Fruit fly (Drosophila melanogaster) whole organism, embryonic: ENCODE results near the gene CG13127.
A peak's percentile ranks its signal among the peaks of the same experiment; 100 is the strongest.

Experiments used
- Asciz ChIP-seq: fragments of 200-800 bp; sonication (Bioruptor generic); optimal IDR thresholded peaks from 2 replicates; lab custom pipeline; 2017; ENCODE audit warnings: missing biosample characterization, mild to moderate bottlenecking, missing genetic modification characterization, missing genetic modification reagents
- C15 ChIP-seq: fragments of 200-800 bp; sonication (Bioruptor generic); IDR thresholded peaks from 3 replicates; pipeline ENCODE4 v1.3.6; 2022; ENCODE audit warnings: missing biosample characterization, missing genetic modification characterization
- CG10274 ChIP-seq: fragments of 200-800 bp; sonication (Bioruptor generic); optimal IDR thresholded peaks from 3 replicates; lab custom pipeline; 2017; ENCODE audit warnings: missing biosample characterization, mild to moderate bottlenecking, missing genetic modification characterization
- CG10321 ChIP-seq: fragments of 200-800 bp; sonication (Bioruptor generic); IDR thresholded peaks from 2 replicates; pipeline ENCODE4 v1.3.6; 2022; ENCODE audit warnings: missing biosample characterization, missing genetic modification characterization
- CG10543 ChIP-seq: fragments of 200-800 bp; sonication (Bioruptor generic); optimal IDR thresholded peaks from 3 replicates; lab custom pipeline; 2017; ENCODE audit warnings: missing biosample characterization, mild to moderate bottlenecking, missing genetic modification characterization, moderate library complexity
- CG11398 ChIP-seq: fragments of 200-800 bp; sonication (Bioruptor generic); optimal IDR thresholded peaks from 2 replicates; lab custom pipeline; 2016; ENCODE audit warnings: missing biosample characterization, missing genetic modification characterization
- CG12071 ChIP-seq: fragments of 200-800 bp; sonication (Bioruptor generic); optimal IDR thresholded peaks from 3 replicates; lab custom pipeline; 2018; ENCODE audit warnings: missing biosample characterization, mild to moderate bottlenecking, missing genetic modification characterization
- CG12299 ChIP-seq: fragments of 200-800 bp; sonication (Bioruptor generic); optimal IDR thresholded peaks from 2 replicates; lab custom pipeline; 2018; ENCODE audit warnings: missing biosample characterization, mild to moderate bottlenecking, missing genetic modification characterization
- CG12942 ChIP-seq: fragments of 200-800 bp; sonication (Bioruptor generic); optimal IDR thresholded peaks from 3 replicates; lab custom pipeline; 2016; ENCODE audit warnings: missing biosample characterization, missing genetic modification characterization
- CG17328 ChIP-seq: fragments of 200-800 bp; sonication (Bioruptor generic); IDR thresholded peaks from 2 replicates; pipeline ENCODE4 v1.3.6; 2022; ENCODE audit warnings: missing biosample characterization, missing genetic modification characterization
- CG17802 ChIP-seq: fragments of 200-800 bp; sonication (Bioruptor generic); optimal IDR thresholded peaks from 2 replicates; lab custom pipeline; 2018; ENCODE audit warnings: missing biosample characterization, mild to moderate bottlenecking, missing genetic modification characterization, moderate library complexity
- CG18011 ChIP-seq: fragments of 200-800 bp; sonication (Bioruptor generic); optimal IDR thresholded peaks from 2 replicates; lab custom pipeline; 2017; ENCODE audit warnings: missing biosample characterization, missing genetic modification characterization, mild to moderate bottlenecking, moderate library complexity, missing genotype
- CG3838 ChIP-seq: fragments of 200-800 bp; sonication (Bioruptor generic); optimal IDR thresholded peaks from 3 replicates; lab custom pipeline; 2016; ENCODE audit warnings: missing biosample characterization, missing genetic modification characterization
- CG3847 ChIP-seq: fragments of 200-800 bp; sonication (Bioruptor generic); IDR thresholded peaks from 2 replicates; pipeline ENCODE4 v1.3.6; 2022; ENCODE audit warnings: missing biosample characterization, missing genetic modification characterization
- CG4282 ChIP-seq: fragments of 200-800 bp; sonication (Bioruptor generic); optimal IDR thresholded peaks from 2 replicates; lab custom pipeline; 2016; ENCODE audit warnings: missing biosample characterization, missing genetic modification characterization
- CG4424 ChIP-seq: fragments of 200-800 bp; sonication (Bioruptor generic); optimal IDR thresholded peaks from 3 replicates; lab custom pipeline; 2016; ENCODE audit warnings: missing biosample characterization, missing genetic modification characterization
- CG5953 ChIP-seq: fragments of 200-800 bp; sonication (Bioruptor generic); IDR thresholded peaks from 2 replicates; pipeline ENCODE4 v1.3.6; 2022; ENCODE audit warnings: missing biosample characterization, missing genetic modification characterization
- CG7271 ChIP-seq: fragments of 200-800 bp; sonication (Bioruptor generic); optimal IDR thresholded peaks from 2 replicates; lab custom pipeline; 2018; ENCODE audit warnings: missing biosample characterization, mild to moderate bottlenecking, missing genetic modification characterization, moderate library complexity
- CG9876 ChIP-seq: fragments of 200-800 bp; sonication (Bioruptor generic); optimal IDR thresholded peaks from 2 replicates; lab custom pipeline; 2016; ENCODE audit warnings: missing biosample characterization, missing genetic modification characterization
- CTCF ChIP-seq: fragments of 200-800 bp; sonication (Bioruptor generic); optimal IDR thresholded peaks from 2 replicates; lab custom pipeline; 2017; ENCODE audit warnings: missing biosample characterization, mild to moderate bottlenecking, missing genetic modification characterization, moderate library complexity
- Chrac-16 ChIP-seq: fragments of 200-800 bp; sonication (Bioruptor generic); optimal IDR thresholded peaks from 3 replicates; lab custom pipeline; 2016; ENCODE audit warnings: missing biosample characterization, missing genetic modification characterization
- Deaf1 ChIP-seq: fragments of 200-800 bp; optimal IDR thresholded peaks from 3 replicates; lab custom pipeline; 2019; ENCODE audit warnings: missing biosample characterization, mild to moderate bottlenecking, missing genetic modification characterization, moderate library complexity
- Eip74EF ChIP-seq, 2 experiments: fragments of 200-800 bp in 1 of 2; fragments of >200 bp in 1 of 2; sonication (Bioruptor generic) in 1 of 2; optimal IDR thresholded peaks; 2 replicates each; lab custom pipeline; 2017 to 2019; ENCODE audit warnings: missing biosample characterization in 2 of 2, missing genetic modification characterization in 2 of 2, mild to moderate bottlenecking in 1 of 2, moderate library complexity in 1 of 2
- H2.0 ChIP-seq: fragments of 200-800 bp; sonication (Bioruptor generic); IDR thresholded peaks from 2 replicates; pipeline ENCODE4 v1.3.6; 2022; ENCODE audit warnings: missing biosample characterization, missing genetic modification characterization
- Kr ChIP-seq: fragments of 200-800 bp; sonication (Bioruptor generic); optimal IDR thresholded peaks from 2 replicates; lab custom pipeline; 2017; ENCODE audit warnings: missing biosample characterization, mild to moderate bottlenecking, missing genetic modification characterization
- MTF-1 ChIP-seq: fragments of 200-800 bp; sonication (Bioruptor generic); optimal IDR thresholded peaks from 2 replicates; lab custom pipeline; 2018; ENCODE audit warnings: missing biosample characterization, mild to moderate bottlenecking, missing genetic modification characterization, borderline replicate concordance
- Ptx1 ChIP-seq: fragments of 200-800 bp; sonication (Bioruptor generic); IDR thresholded peaks from 2 replicates; pipeline ENCODE4 v1.3.6; 2022; ENCODE audit warnings: missing biosample characterization, missing genetic modification characterization
- TFAM ChIP-seq: fragments of 200-800 bp; sonication (Bioruptor generic); optimal IDR thresholded peaks from 2 replicates; lab custom pipeline; 2017; ENCODE audit warnings: missing biosample characterization, missing genetic modification characterization, inconsistent platforms
- Vsx1 ChIP-seq: fragments of 200-800 bp; sonication (Bioruptor generic); optimal IDR thresholded peaks from 2 replicates; lab custom pipeline; 2017; ENCODE audit warnings: missing biosample characterization, mild to moderate bottlenecking, missing genetic modification characterization, missing genetic modification reagents
- aop ChIP-seq: fragments of 200-800 bp; sonication (Bioruptor generic); IDR thresholded peaks from 2 replicates; pipeline ENCODE4 v1.3.6; 2022; ENCODE audit warnings: missing biosample characterization, missing genetic modification characterization
- ase ChIP-seq: fragments of 200-800 bp; sonication (Bioruptor generic); IDR thresholded peaks from 3 replicates; pipeline ENCODE4 v1.3.6; 2022; ENCODE audit warnings: missing biosample characterization, missing genetic modification characterization
- ato ChIP-seq: fragments of 200-800 bp; sonication (Bioruptor generic); IDR thresholded peaks from 2 replicates; pipeline ENCODE4 v1.3.6; 2022; ENCODE audit warnings: missing biosample characterization, missing genetic modification characterization; ENCODE audit not compliant: partially characterized antibody
- bbx ChIP-seq: fragments of 200-800 bp; sonication (Bioruptor generic); IDR thresholded peaks from 2 replicates; pipeline ENCODE4 v1.3.6; 2022; ENCODE audit warnings: missing biosample characterization, missing genetic modification characterization; ENCODE audit not compliant: partially characterized antibody
- bcd ChIP-seq: fragments of 200-800 bp; sonication (Bioruptor generic); optimal IDR thresholded peaks from 2 replicates; lab custom pipeline; 2017; ENCODE audit warnings: missing biosample characterization, mild to moderate bottlenecking, missing genetic modification characterization
- cas ChIP-seq: fragments of 200-800 bp; sonication (Bioruptor generic); IDR thresholded peaks from 2 replicates; pipeline ENCODE4 v1.3.6; 2022; ENCODE audit warnings: missing biosample characterization, missing genetic modification characterization
- dan ChIP-seq: fragments of 200-800 bp; sonication (Bioruptor generic); IDR thresholded peaks from 2 replicates; pipeline ENCODE4 v1.3.6; 2022; ENCODE audit warnings: missing biosample characterization, missing genetic modification characterization
- dmrt99B ChIP-seq: fragments of 200-800 bp; sonication (Bioruptor generic); optimal IDR thresholded peaks from 2 replicates; lab custom pipeline; 2018; ENCODE audit warnings: missing biosample characterization, mild to moderate bottlenecking, missing genetic modification characterization, moderate library complexity
- exex ChIP-seq: fragments of 200-800 bp; sonication (Bioruptor generic); optimal IDR thresholded peaks from 4 replicates; lab custom pipeline; 2018; ENCODE audit warnings: missing biosample characterization, mild to moderate bottlenecking, missing genetic modification characterization, moderate library complexity
- gce ChIP-seq: fragments of 200-800 bp; sonication (Bioruptor generic); IDR thresholded peaks from 3 replicates; pipeline ENCODE4 v1.3.6; 2022; ENCODE audit warnings: missing biosample characterization, missing genetic modification characterization
- gt ChIP-seq: fragments of 200-800 bp; sonication (Bioruptor generic); IDR thresholded peaks from 2 replicates; pipeline ENCODE4 v1.3.6; 2022; ENCODE audit warnings: missing biosample characterization, missing genetic modification characterization
- jumu ChIP-seq: fragments of 200-800 bp; sonication (Bioruptor generic); optimal IDR thresholded peaks from 3 replicates; lab custom pipeline; 2016; ENCODE audit warnings: missing biosample characterization, missing genetic modification characterization
- pita ChIP-seq: fragments of 200-800 bp; sonication (Bioruptor generic); optimal IDR thresholded peaks from 2 replicates; lab custom pipeline; 2017; ENCODE audit warnings: missing biosample characterization, mild to moderate bottlenecking, missing genetic modification characterization
- repo ChIP-seq: fragments of 200-800 bp; sonication (Bioruptor generic); optimal IDR thresholded peaks from 2 replicates; lab custom pipeline; 2016; ENCODE audit warnings: missing biosample characterization, missing genetic modification characterization
- rib ChIP-seq: fragments of 200-800 bp; sonication (Bioruptor generic); IDR thresholded peaks from 2 replicates; pipeline ENCODE4 v1.3.6; 2022; ENCODE audit warnings: missing biosample characterization, missing genetic modification characterization
- salm ChIP-seq: fragments of 200-800 bp; sonication (Bioruptor generic); optimal IDR thresholded peaks from 2 replicates; lab custom pipeline; 2018; ENCODE audit warnings: missing biosample characterization, mild to moderate bottlenecking, missing genetic modification characterization
- scrt ChIP-seq: fragments of 200-800 bp; sonication (Bioruptor generic); optimal IDR thresholded peaks from 2 replicates; lab custom pipeline; 2018; ENCODE audit warnings: missing biosample characterization, mild to moderate bottlenecking, missing genetic modification characterization, moderate library complexity
- slou ChIP-seq: fragments of 200-800 bp; sonication (Bioruptor generic); optimal IDR thresholded peaks from 3 replicates; lab custom pipeline; 2016; ENCODE audit warnings: missing biosample characterization, missing genetic modification characterization
- sna ChIP-seq: fragments of 200-800 bp; sonication (Bioruptor generic); IDR thresholded peaks from 2 replicates; pipeline ENCODE4 v1.3.6; 2022; ENCODE audit warnings: missing biosample characterization, missing genetic modification characterization; ENCODE audit not compliant: partially characterized antibody
- zen ChIP-seq: fragments of 200-800 bp; sonication (Bioruptor generic); optimal IDR thresholded peaks from 3 replicates; lab custom pipeline; 2018; ENCODE audit warnings: missing biosample characterization, mild to moderate bottlenecking, missing genetic modification characterization, moderate library complexity

Gene CG13127

dm6 chr2L:9986402-9987350 lies 39.8 kb upstream of the CG13127 start (continued):
- TF ChIP-seq slou (GFP tag; lab: Kevin White, UChicago) (no peak), zen (tag; lab: Kevin White, UChicago) (no peak), Chrac-16 (GFP tag; lab: Kevin White, UChicago) (peak; percentile 41), CG3847 (GFP tag; lab: Robert Waterston, UW) (peak; percentile 32; the same call in 1 of the 2 replicates), MTF-1 (GFP tag; lab: Kevin White, UChicago) (no peak), salm (tag; lab: Kevin White, UChicago) (no peak), CG12299 (no peak), repo (GFP tag; lab: Kevin White, UChicago) (no peak), ato (no peak), ase (GFP tag; lab: Robert Waterston, UW) (peak; percentile 76; the same call in 1 of the 3 replicates), CG10274 (no peak), dan (GFP tag; lab: Robert Waterston, UW) (no peak), CG18011 (GFP tag; lab: Kevin White, UChicago) (no peak), CG9876 (GFP tag; lab: Kevin White, UChicago) (no peak), C15 (GFP tag; lab: Robert Waterston, UW) (no peak), CG12942 (GFP tag; lab: Kevin White, UChicago) (peak; percentile 1), CG3838 (GFP tag; lab: Kevin White, UChicago) (no peak), CG17328 (GFP tag; lab: Robert Waterston, UW) (peak; percentile 73), H2.0 (GFP tag; lab: Robert Waterston, UW) (0 out of 2 replicates have a peak, but pooled peaks have one; percentile 48), CG10321 (no peak), CG4282 (GFP tag; lab: Kevin White, UChicago) (no peak), CG10543 (GFP tag; lab: Kevin White, UChicago) (no peak), gce (GFP tag; lab: Robert Waterston, UW) (peak; percentile 77; the same call in 2 of the 3 replicates), gt (GFP tag; lab: Robert Waterston, UW) (no peak; the same call in 1 of the 2 replicates), Asciz (peak; percentile 43), Vsx1 (GFP tag; lab: Kevin White, UChicago) (no peak), scrt (GFP tag; lab: Kevin White, UChicago) (no peak), rib (no peak), sna (GFP tag; lab: Robert Waterston, UW) (no peak), CG17802 (tag; lab: Kevin White, UChicago) (peak; percentile 55), CG12071 (GFP tag; lab: Kevin White, UChicago) (peak; percentile 41), TFAM (GFP tag; lab: Kevin White, UChicago) (no peak), dmrt99B (tag; lab: Kevin White, UChicago) (peak; percentile 71), CG11398 (GFP tag; lab: Kevin White, UChicago) (no peak), bcd (GFP tag; lab: Kevin White, UChicago) (peak; percentile 47), CG7271 (no peak), CTCF (GFP tag; lab: Kevin White, UChicago) (no peak), Deaf1 (tag; lab: Kevin White, UChicago) (no peak), jumu (no peak), Ptx1 (GFP tag; lab: Robert Waterston, UW) (peak; percentile 78), pita (GFP tag; lab: Kevin White, UChicago) (no peak), Eip74EF (GFP tag; optimal IDR thresholded peaks at IDR 0.05; lab: Kevin White, UChicago) (no peak), Kr (no peak), aop (GFP tag; lab: Robert Waterston, UW) (no peak), exex (tag; lab: Kevin White, UChicago) (no peak), cas (no peak), CG4424 (GFP tag; lab: Kevin White, UChicago) (no peak), bbx (GFP tag; lab: Robert Waterston, UW) (no peak), CG5953 (GFP tag; lab: Robert Waterston, UW) (peak; percentile 54; the same call in 1 of the 2 replicates)
